Worm (Caenorhabditis elegans) whole organism, L3 larva: ENCODE data around the gene F01G10.4.

Experiments used
- ceh-28 ChIP-seq: fragments of 150-350 bp; optimal IDR thresholded peaks from 2 replicates; lab custom pipeline; 2014; ENCODE audit warnings: missing biosample characterization, missing genetic modification reagents, missing genetic modification characterization
- ceh-82 ChIP-seq: fragments of 150-350 bp; optimal IDR thresholded peaks from 2 replicates; lab custom pipeline; 2014; ENCODE audit warnings: missing biosample characterization, missing genetic modification characterization
- elt-3 ChIP-seq, 3 experiments: fragments of 150-350 bp in 1 of 3; sonication (generic microtip) in 2 of 3; optimal IDR thresholded peaks; 2 replicates in 2 of 3; 4 replicates in 1 of 3; lab custom pipeline; 2014 to 2017; ENCODE audit warnings: missing biosample characterization in 3 of 3, missing genetic modification characterization in 3 of 3
- mdl-1 ChIP-seq: fragments of 150-350 bp; optimal IDR thresholded peaks from 2 replicates; lab custom pipeline; 2014; ENCODE audit warnings: missing biosample characterization, missing genetic modification characterization
- nhr-12 ChIP-seq: fragments of 150-350 bp; optimal IDR thresholded peaks from 2 replicates; lab custom pipeline; 2014; ENCODE audit warnings: missing biosample characterization, missing genetic modification characterization
- nhr-23 ChIP-seq: fragments of 150-350 bp; optimal IDR thresholded peaks from 2 replicates; lab custom pipeline; 2014; ENCODE audit warnings: missing biosample characterization, missing genetic modification reagents, missing genetic modification characterization
- nhr-76 ChIP-seq: fragments of 150-350 bp; sonication (generic microtip); optimal IDR thresholded peaks from 5 replicates; lab custom pipeline; 2014; ENCODE audit warnings: missing biosample characterization, missing genetic modification characterization
- pha-4 ChIP-seq: fragments of 150-350 bp; optimal IDR thresholded peaks from 2 replicates; lab custom pipeline; 2014; ENCODE audit warnings: missing biosample characterization, missing genetic modification reagents, missing genetic modification characterization
- skn-1 ChIP-seq: fragments of 150-350 bp; optimal IDR thresholded peaks from 2 replicates; lab custom pipeline; 2014; ENCODE audit warnings: missing biosample characterization, missing genetic modification characterization
- snpc-4 ChIP-seq: fragments of 150-350 bp; optimal IDR thresholded peaks from 2 replicates; lab custom pipeline; 2014; ENCODE audit warnings: missing biosample characterization, missing genetic modification characterization
- unc-62 ChIP-seq: fragments of 150-350 bp; sonication (generic microtip); optimal IDR thresholded peaks from 4 replicates; lab custom pipeline; 2014; ENCODE audit warnings: missing biosample characterization, missing genetic modification reagents, missing genetic modification characterization
- ztf-11 ChIP-seq: fragments of 150-350 bp; optimal IDR thresholded peaks from 2 replicates; lab custom pipeline; 2014; ENCODE audit warnings: missing biosample characterization, missing genetic modification characterization

- no peak for TF ChIP-seq snpc-4 (tag; lab: Kevin White, UChicago)
- no peak for TF ChIP-seq ceh-28 (tag; lab: Kevin White, UChicago)
- TF ChIP-seq nhr-76 (tag; lab: Kevin White, UChicago) = no peak
- no peak for TF ChIP-seq nhr-12
- TF ChIP-seq pha-4 (tag; lab: Kevin White, UChicago) = no peak
- no peak for TF ChIP-seq ceh-82 (tag; lab: Kevin White, UChicago)
- TF ChIP-seq mdl-1 (tag; lab: Kevin White, UChicago) = no peak
- no peak for TF ChIP-seq nhr-23
- no peak for TF ChIP-seq elt-3 (tag; optimal IDR thresholded peaks at IDR 0.05; lab: Kevin White, UChicago)
- TF ChIP-seq unc-62 = no peak
- TF ChIP-seq skn-1 (tag; lab: Kevin White, UChicago) = no peak
- no peak for TF ChIP-seq ztf-11
Measured at ce11 chrIV:10275050-10275449, 42.7 kb upstream of the F01G10.4 start.
